Worm (Caenorhabditis elegans): ENCODE results near the gene F10B5.2.

ce11 chrII:8116159-8116558 lies 28.4 kb upstream of the F10B5.2 start, which contains the start of gene unc-105:
- TF ChIP-seq ceh-28 (tag; optimal IDR thresholded peaks at IDR 0.05), result no peak
- no peak for TF ChIP-seq pqm-1 (tag; optimal IDR thresholded peaks at IDR 0.05)
- TF ChIP-seq unc-39 (tag; optimal IDR thresholded peaks at IDR 0.05), result no peak
- TF ChIP-seq nhr-42 (GFP tag; IDR thresholded peaks at IDR 0.05), result no peak
- no peak for TF ChIP-seq lin-39 (tag; optimal IDR thresholded peaks at IDR 0.05)
- no peak for TF ChIP-seq ama-1 (optimal IDR thresholded peaks at IDR 0.05)
- TF ChIP-seq snpc-4 (tag; optimal IDR thresholded peaks at IDR 0.05), result no peak

Measured in whole organism, L4 larva.